Comparison of ENCODE assay signal across 2 worm cellular contexts in the genomic region with DNA sequence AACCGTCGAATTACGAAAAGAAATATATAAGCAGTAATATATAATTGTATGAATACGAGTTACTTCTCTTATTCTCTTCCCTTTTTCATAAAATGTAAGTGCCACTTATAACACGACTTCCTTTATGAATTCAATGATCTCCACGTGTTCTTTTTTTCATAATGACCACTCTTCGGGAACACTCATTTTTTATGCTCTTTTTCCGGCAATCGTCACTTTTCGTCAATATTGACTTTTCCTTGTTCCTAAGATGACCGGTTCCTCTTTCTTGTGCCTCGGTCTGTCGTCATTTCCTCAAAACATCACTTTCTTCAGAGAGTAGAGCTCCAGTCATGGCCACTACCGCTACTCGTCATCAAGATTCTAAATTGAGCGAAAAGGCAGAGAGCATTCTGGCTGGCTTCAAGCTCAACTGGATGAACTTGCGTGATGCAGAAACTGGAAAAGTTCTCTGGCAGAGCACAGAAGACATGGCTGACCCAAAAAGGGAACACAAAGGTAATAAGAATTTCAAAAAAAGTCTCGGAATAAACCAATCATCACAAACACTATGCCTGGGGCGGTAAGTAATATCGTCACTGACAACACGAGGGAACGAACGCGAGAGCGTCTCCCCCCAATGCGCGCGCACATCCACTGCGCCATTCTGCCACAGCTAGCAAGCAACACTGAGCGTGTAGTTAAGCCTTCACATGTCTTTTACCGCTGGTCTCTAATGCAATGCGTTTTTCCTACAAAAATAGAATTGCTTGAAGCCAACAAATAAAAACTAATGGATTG.
TF ChIP-seq lines count a peak whose summit lies in the region.

A gene (plus strand): TSS at position 309 of the 780 bp plus-strand sequence.

TF ChIP-seq in whole organism, L4 larva, 104 proteins besides CTCF, POLR2A, EP300 and RAD21 (continued from another document):
- peak; percentile 94 for TF ChIP-seq lin-1 (GFP tag; IDR thresholded peaks at IDR 0.05; lab: Robert Waterston, UW)
- TF ChIP-seq daf-16 (GFP tag; optimal IDR thresholded peaks at IDR 0.05; lab: Kevin White, UChicago) = peak; percentile 70 to 93
- peak; percentile 81 for TF ChIP-seq daf-16 (tag; optimal IDR thresholded peaks at IDR 0.05; lab: Kevin White, UChicago)
- TF ChIP-seq ceh-32 (tag; optimal IDR thresholded peaks at IDR 0.05; lab: Kevin White, UChicago; ENCODE audit: poor library complexity) = peak; percentile 51
- TF ChIP-seq snpc-4 (tag; optimal IDR thresholded peaks at IDR 0.05; lab: Kevin White, UChicago) = no peak
- peak; percentile 28 for TF ChIP-seq attf-4 (tag; optimal IDR thresholded peaks at IDR 0.05; lab: Kevin White, UChicago)
- TF ChIP-seq ceh-82 (tag; optimal IDR thresholded peaks at IDR 0.05; lab: Kevin White, UChicago) = no peak
- peak; percentile 93 for TF ChIP-seq ctbp-1 (GFP tag; IDR thresholded peaks at IDR 0.05; lab: Robert Waterston, UW)
- no peak for TF ChIP-seq nhr-237 (tag; optimal IDR thresholded peaks at IDR 0.05; lab: Kevin White, UChicago)
- TF ChIP-seq nhr-76 (tag; optimal IDR thresholded peaks at IDR 0.05; lab: Kevin White, UChicago) = no peak
- no peak for TF ChIP-seq ZK546.5 (tag; optimal IDR thresholded peaks at IDR 0.05; lab: Kevin White, UChicago)
- peak; percentile 69 for TF ChIP-seq F10B5.3 (tag; optimal IDR thresholded peaks at IDR 0.05; lab: Kevin White, UChicago)
- TF ChIP-seq nhr-25 (tag; optimal IDR thresholded peaks at IDR 0.05; lab: Kevin White, UChicago; ENCODE audit: borderline replicate concordance, insufficient read depth) = peak; percentile 15
- TF ChIP-seq zfp-3 (GFP tag; conservative IDR thresholded peaks at IDR 0.05; lab: Robert Waterston, UW) = peak; percentile 63; the same call in 1 of the 2 replicates
- TF ChIP-seq nhr-6 (tag; optimal IDR thresholded peaks at IDR 0.05; lab: Kevin White, UChicago) = peak; percentile 46
- peak in 1 of 2 experiments; percentile 72 for TF ChIP-seq lsy-2 (tag; optimal IDR thresholded peaks at IDR 0.05; lab: Kevin White, UChicago)
- peak in 1 of 2 experiments; percentile 7 for TF ChIP-seq mdl-1 (tag; optimal IDR thresholded peaks at IDR 0.05; lab: Kevin White, UChicago)
- peak; percentile 62 for TF ChIP-seq lin-13 (GFP tag; optimal IDR thresholded peaks at IDR 0.05; lab: Kevin White, UChicago)
- peak; percentile 96 for TF ChIP-seq vab-7 (GFP tag; IDR thresholded peaks at IDR 0.05; lab: Robert Waterston, UW)
- peak; percentile 88 for TF ChIP-seq sdz-12 (GFP tag; optimal IDR thresholded peaks at IDR 0.05; lab: Kevin White, UChicago)
- TF ChIP-seq T20F7.1 (GFP tag; optimal IDR thresholded peaks at IDR 0.05; lab: Kevin White, UChicago) = peak; percentile 67
- peak; percentile 32 for TF ChIP-seq zfp-2 (tag; optimal IDR thresholded peaks at IDR 0.05; lab: Kevin White, UChicago)
- no peak for TF ChIP-seq fos-1 (tag; optimal IDR thresholded peaks at IDR 0.05; lab: Kevin White, UChicago)
- TF ChIP-seq arid-1 (GFP tag; conservative IDR thresholded peaks at IDR 0.05; lab: Robert Waterston, UW) = peak; percentile 94
- peak; percentile 73 for TF ChIP-seq zip-2 (tag; optimal IDR thresholded peaks at IDR 0.05; lab: Kevin White, UChicago)
- peak; percentile 93 for TF ChIP-seq T26A8.4 (GFP tag; IDR thresholded peaks at IDR 0.05; lab: Robert Waterston, UW)
- TF ChIP-seq ama-1 (optimal IDR thresholded peaks at IDR 0.05; lab: Kevin White, UChicago) = no peak
- peak; percentile 95 for TF ChIP-seq hmg-1.1 (GFP tag; IDR thresholded peaks at IDR 0.05; lab: Robert Waterston, UW)
- TF ChIP-seq tag-97 (GFP tag; IDR thresholded peaks at IDR 0.05; lab: Robert Waterston, UW) = no peak
- TF ChIP-seq ztf-11 (tag; optimal IDR thresholded peaks at IDR 0.05; lab: Kevin White, UChicago) = no peak
- TF ChIP-seq Y75B8A.6 (GFP tag; IDR thresholded peaks at IDR 0.05; lab: Robert Waterston, UW) = peak; percentile 86
- TF ChIP-seq hlh-30 (tag; optimal IDR thresholded peaks at IDR 0.05; lab: Kevin White, UChicago; ENCODE audit: insufficient read depth) = peak; percentile 58
- TF ChIP-seq nhr-28 (tag; optimal IDR thresholded peaks at IDR 0.05; lab: Kevin White, UChicago) = peak; percentile 18
- TF ChIP-seq mxl-2 (GFP tag; conservative IDR thresholded peaks at IDR 0.05; lab: Robert Waterston, UW) = no peak; the same call in 1 of the 2 replicates
- TF ChIP-seq egl-43 (GFP tag; IDR thresholded peaks at IDR 0.05; lab: Robert Waterston, UW) = peak; percentile 98
- TF ChIP-seq lin-29 (GFP tag; IDR thresholded peaks at IDR 0.05; lab: Robert Waterston, UW) = peak; percentile 70
- TF ChIP-seq saeg-2 (GFP tag; IDR thresholded peaks at IDR 0.05; lab: Robert Waterston, UW) = peak; percentile 85
- TF ChIP-seq snpc-1.2 (GFP tag; IDR thresholded peaks at IDR 0.05; lab: Robert Waterston, UW) = peak; percentile 86
- TF ChIP-seq ceh-28 (tag; optimal IDR thresholded peaks at IDR 0.05; lab: Kevin White, UChicago) = no peak
- peak; percentile 57 for TF ChIP-seq nhr-11 (tag; optimal IDR thresholded peaks at IDR 0.05; lab: Kevin White, UChicago)
- no peak for TF ChIP-seq pqm-1 (tag; optimal IDR thresholded peaks at IDR 0.05; lab: Kevin White, UChicago)
- peak; percentile 94 for TF ChIP-seq Y5F2A.4 (GFP tag; optimal IDR thresholded peaks at IDR 0.05; lab: Kevin White, UChicago)
- peak; percentile 97 for TF ChIP-seq dmd-8 (GFP tag; IDR thresholded peaks at IDR 0.05; lab: Robert Waterston, UW)
- TF ChIP-seq lin-15B (tag; optimal IDR thresholded peaks at IDR 0.05; lab: Kevin White, UChicago) = no peak
- no peak for TF ChIP-seq egl-27 (tag; optimal IDR thresholded peaks at IDR 0.05; lab: Kevin White, UChicago)
- TF ChIP-seq cey-2 (tag; optimal IDR thresholded peaks at IDR 0.05; lab: Kevin White, UChicago; ENCODE audit: borderline replicate concordance, insufficient read depth) = no peak
- TF ChIP-seq ceh-44 (GFP tag; IDR thresholded peaks at IDR 0.05; lab: Robert Waterston, UW) = peak; percentile 77
- peak; percentile 94 for TF ChIP-seq F26F4.8 (GFP tag; conservative IDR thresholded peaks at IDR 0.05; lab: Robert Waterston, UW)
- TF ChIP-seq nhr-102 (tag; optimal IDR thresholded peaks at IDR 0.05; lab: Kevin White, UChicago) = peak; percentile 76
- TF ChIP-seq jun-1 (tag; optimal IDR thresholded peaks at IDR 0.05; lab: Kevin White, UChicago) = no peak
- TF ChIP-seq mep-1 (tag; optimal IDR thresholded peaks at IDR 0.05; lab: Kevin White, UChicago) = peak; percentile 80
- TF ChIP-seq F37D6.2 (tag; optimal IDR thresholded peaks at IDR 0.05; lab: Kevin White, UChicago) = peak; percentile 68
- TF ChIP-seq nhr-10 (tag; optimal IDR thresholded peaks at IDR 0.05; lab: Kevin White, UChicago) = no peak
- peak; percentile 82 for TF ChIP-seq tra-1 (GFP tag; IDR thresholded peaks at IDR 0.05; lab: Robert Waterston, UW)
- TF ChIP-seq lim-7 (GFP tag; IDR thresholded peaks at IDR 0.05; lab: Robert Waterston, UW) = peak; percentile 99

TF ChIP-seq in whole organism, late embryonic, 69 proteins besides CTCF, POLR2A, EP300 and RAD21 (continued from another document):
- TF ChIP-seq eyg-1 (tag; optimal IDR thresholded peaks at IDR 0.05; lab: Kevin White, UChicago) (peak; percentile 90), sox-2 (GFP tag; IDR thresholded peaks at IDR 0.05; lab: Robert Waterston, UW) (peak; percentile 87), hlh-8 (tag; optimal IDR thresholded peaks at IDR 0.05; lab: Kevin White, UChicago) (peak; percentile 86), ceh-9 (tag; optimal IDR thresholded peaks at IDR 0.05; lab: Kevin White, UChicago) (peak; percentile 85), sdc-2 (tag; optimal IDR thresholded peaks at IDR 0.05; lab: Kevin White, UChicago) (peak; percentile 87), hlh-15 (tag; optimal IDR thresholded peaks at IDR 0.05; lab: Kevin White, UChicago) (peak; percentile 89), K02D7.2 (tag; optimal IDR thresholded peaks at IDR 0.05; lab: Kevin White, UChicago) (peak; percentile 90), Y22D7AL.16 (tag; optimal IDR thresholded peaks at IDR 0.05; lab: Kevin White, UChicago) (peak; percentile 87), nfya-1 (tag; optimal IDR thresholded peaks at IDR 0.05; lab: Kevin White, UChicago) (peak; percentile 54), odd-2 (tag; optimal IDR thresholded peaks at IDR 0.05; lab: Kevin White, UChicago) (peak; percentile 81), ahr-1 (tag; optimal IDR thresholded peaks at IDR 0.05; lab: Kevin White, UChicago) (peak; percentile 76), dmd-4 (tag; optimal IDR thresholded peaks at IDR 0.05; lab: Kevin White, UChicago; ENCODE audit: borderline replicate concordance) (peak; percentile 89), npax-4 (tag; optimal IDR thresholded peaks at IDR 0.05; lab: Kevin White, UChicago) (peak; percentile 74), che-1 (tag; optimal IDR thresholded peaks at IDR 0.05; lab: Kevin White, UChicago) (peak; percentile 92)
